In the genomic region with DNA sequence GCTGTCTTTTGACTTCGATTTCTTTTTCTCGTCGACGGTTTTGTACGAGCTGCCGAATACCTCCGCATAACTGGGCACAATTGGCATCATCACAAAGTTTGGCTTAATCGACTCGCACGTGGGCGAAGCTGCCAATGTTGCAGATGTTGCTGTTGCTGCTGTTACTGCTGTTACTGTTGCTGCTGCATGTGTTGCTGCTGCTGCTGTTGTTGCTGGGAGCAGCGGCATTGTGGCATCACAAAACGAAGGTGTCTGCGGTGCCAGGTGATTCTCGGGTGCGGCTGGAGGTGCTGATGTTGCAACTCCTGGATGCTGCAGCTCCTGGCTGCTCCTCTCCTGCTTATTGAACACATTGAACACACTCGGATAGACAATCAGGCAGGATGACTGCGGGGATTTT, we compare ENCODE assay signal across 3 fruit fly cellular contexts.
A peak's percentile ranks its signal among the peaks of the same experiment; 100 is the strongest.
TF ChIP-seq lines count a peak whose summit lies in the region.

No protein-coding gene starts in this region.

- TF ChIP-seq CTCF in whole organism, embryonic (GFP tag; optimal IDR thresholded peaks at IDR 0.05; lab: Kevin White, UChicago), result no peak

TF ChIP-seq in whole organism, embryonic, 481 proteins besides CTCF, POLR2A, EP300 and RAD21:
- TF ChIP-seq Ets65A (GFP tag; lab: Kevin White, UChicago), result peak; percentile 66
- 0 out of 2 replicates have a peak, but pooled peaks have one; percentile 13 for TF ChIP-seq slbo (GFP tag; IDR thresholded peaks at IDR 0.05; lab: Robert Waterston, UW)
- TF ChIP-seq Med (GFP tag; lab: Kevin White, UChicago), result peak; percentile 26
- no peak for TF ChIP-seq CG17612 (GFP tag; IDR thresholded peaks at IDR 0.05; lab: Robert Waterston, UW)
- 0 out of 4 replicates have a peak, but pooled peaks have one; percentile 9 for TF ChIP-seq chinmo (GFP tag; IDR thresholded peaks at IDR 0.05; lab: Robert Waterston, UW; ENCODE audit: partially characterized antibody)

TF ChIP-seq in whole organism, prepupa, 60 proteins besides CTCF, POLR2A, EP300 and RAD21:
- peak; percentile 47 for TF ChIP-seq CG3919 (GFP tag; optimal IDR thresholded peaks at IDR 0.05; lab: Kevin White, UChicago)
- TF ChIP-seq Blimp-1 (GFP tag; optimal IDR thresholded peaks at IDR 0.05; lab: Kevin White, UChicago), result no peak
- TF ChIP-seq svp (GFP tag; lab: Kevin White, UChicago), result peak; percentile 55

TF ChIP-seq in whole organism, wandering third instar larva, 38 proteins besides CTCF, POLR2A, EP300 and RAD21:
- TF ChIP-seq Hnf4 (GFP tag; optimal IDR thresholded peaks at IDR 0.05; lab: Kevin White, UChicago) (no peak), foxo (GFP tag; optimal IDR thresholded peaks at IDR 0.05; lab: Kevin White, UChicago) (no peak), Dfd (GFP tag; optimal IDR thresholded peaks at IDR 0.05; lab: Kevin White, UChicago) (peak; percentile 94)
TF ChIP-seq in whole organism, wandering third instar larva: peak in this region for 1.
